Worm (Caenorhabditis elegans): ENCODE results near the gene C34C12.2.
A peak's percentile ranks its signal among the peaks of the same experiment; 100 is the strongest.

C34C12.2 gene

ce11 chrIII:3456226-3456625 is 2.6 kb downstream of the C34C12.2 start (continued):
- TF ChIP-seq nhr-76 (tag; optimal IDR thresholded peaks at IDR 0.05) (peak; percentile 68), Y48G9A.11 (GFP tag; IDR thresholded peaks at IDR 0.05) (peak; percentile 83), rbr-2 (tag; optimal IDR thresholded peaks at IDR 0.05) (peak; percentile 99), unc-39 (tag; optimal IDR thresholded peaks at IDR 0.05) (no peak), ceh-44 (GFP tag; IDR thresholded peaks at IDR 0.05) (peak; percentile 53; the same call in 1 of the 2 replicates), saeg-2 (GFP tag; IDR thresholded peaks at IDR 0.05) (peak; percentile 90), lin-38 (GFP tag; IDR thresholded peaks at IDR 0.05) (peak; percentile 100), madf-9 (GFP tag; conservative IDR thresholded peaks at IDR 0.05) (peak; percentile 98), mxl-3 (GFP tag; optimal IDR thresholded peaks at IDR 0.05) (peak; percentile 87), nhr-11 (tag; optimal IDR thresholded peaks at IDR 0.05) (peak; percentile 97), lin-13 (GFP tag; optimal IDR thresholded peaks at IDR 0.05) (peak; percentile 98), attf-4 (tag; optimal IDR thresholded peaks at IDR 0.05) (no peak), zfp-3 (GFP tag; conservative IDR thresholded peaks at IDR 0.05) (peak; percentile 97), nhr-28 (tag; optimal IDR thresholded peaks at IDR 0.05) (peak; percentile 96), vab-7 (GFP tag; IDR thresholded peaks at IDR 0.05) (peak; percentile 87), zip-11 (GFP tag; IDR thresholded peaks at IDR 0.05) (no peak), snpc-1.2 (GFP tag; IDR thresholded peaks at IDR 0.05) (peak; percentile 63; the same call in 1 of the 2 replicates), mxl-2 (GFP tag; conservative IDR thresholded peaks at IDR 0.05) (peak; percentile 56; the same call in 1 of the 2 replicates), ceh-28 (tag; optimal IDR thresholded peaks at IDR 0.05) (no peak), daf-8 (GFP tag; IDR thresholded peaks at IDR 0.05) (no peak), pha-4 (GFP tag; IDR thresholded peaks at IDR 0.05) (peak; percentile 96), pha-4 (tag; optimal IDR thresholded peaks at IDR 0.05) (peak; percentile 15), ceh-32 (tag; optimal IDR thresholded peaks at IDR 0.05; ENCODE audit: poor library complexity) (no peak), spr-1 (tag; optimal IDR thresholded peaks at IDR 0.05) (peak; percentile 94), duxl-1 (tag; optimal IDR thresholded peaks at IDR 0.05; ENCODE audit: poor library complexity) (peak; percentile 93), dve-1 (tag; optimal IDR thresholded peaks at IDR 0.05; ENCODE audit: insufficient read depth) (peak; percentile 100), madf-5 (GFP tag; IDR thresholded peaks at IDR 0.05) (peak; percentile 72 to 82; a peak in 2 of 4 replicates), mdl-1 (tag; optimal IDR thresholded peaks at IDR 0.05) (peak; percentile 57 to 89), nhr-10 (tag; optimal IDR thresholded peaks at IDR 0.05) (peak; percentile 63), tra-1 (GFP tag; IDR thresholded peaks at IDR 0.05) (peak; percentile 95), ZK546.5 (tag; optimal IDR thresholded peaks at IDR 0.05) (peak in 1 of 2 experiments; percentile 64), nhr-6 (tag; optimal IDR thresholded peaks at IDR 0.05) (peak; percentile 96), dmd-8 (GFP tag; IDR thresholded peaks at IDR 0.05) (no peak), ama-1 (optimal IDR thresholded peaks at IDR 0.05) (peak; percentile 60), F37D6.2 (tag; optimal IDR thresholded peaks at IDR 0.05) (peak; percentile 95), arid-1 (GFP tag; conservative IDR thresholded peaks at IDR 0.05) (peak; percentile 93), daf-16 (GFP tag; optimal IDR thresholded peaks at IDR 0.05) (peak; percentile 52 to 90), daf-16 (tag; optimal IDR thresholded peaks at IDR 0.05) (peak; percentile 94), dpl-1 (GFP tag; optimal IDR thresholded peaks at IDR 0.05) (peak; percentile 97), mep-1 (tag; optimal IDR thresholded peaks at IDR 0.05) (peak; percentile 98), tag-97 (GFP tag; IDR thresholded peaks at IDR 0.05) (no peak), lim-7 (GFP tag; IDR thresholded peaks at IDR 0.05) (no peak), ceh-62 (tag; optimal IDR thresholded peaks at IDR 0.05) (no peak), daf-19 (GFP tag; conservative IDR thresholded peaks at IDR 0.05) (no peak), F10B5.3 (tag; optimal IDR thresholded peaks at IDR 0.05) (peak; percentile 18), ceh-20 (GFP tag; IDR thresholded peaks at IDR 0.05) (peak; percentile 98), lsy-2 (tag; optimal IDR thresholded peaks at IDR 0.05) (peak; percentile 98 to 100), zag-1 (tag; optimal IDR thresholded peaks at IDR 0.05) (peak; percentile 26), zip-2 (tag; optimal IDR thresholded peaks at IDR 0.05) (peak; percentile 89), nhr-42 (GFP tag; IDR thresholded peaks at IDR 0.05) (peak; percentile 98), nhr-111 (GFP tag; optimal IDR thresholded peaks at IDR 0.05) (no peak), R02D3.7 (tag; optimal IDR thresholded peaks at IDR 0.05) (peak; percentile 7), aha-1 (tag) (peak; percentile 98)
